Fruit fly (Drosophila melanogaster) whole organism, embryonic: ENCODE data around the gene CG46387.

Experiments
- Ada2b ChIP-seq: fragments of 200-800 bp; sonication (Bioruptor generic); IDR thresholded peaks from 2 replicates; pipeline ENCODE4 v1.3.6; 2022; ENCODE audit warnings: missing biosample characterization, missing genetic modification characterization
- BEAF-32 ChIP-seq: fragments of 200-800 bp; sonication (Bioruptor generic); optimal IDR thresholded peaks from 3 replicates; lab custom pipeline; 2017; ENCODE audit warnings: missing biosample characterization, missing genetic modification characterization, mild to moderate bottlenecking, moderate library complexity, missing genetic modification reagents
- Blimp-1 ChIP-seq: fragments of 200-800 bp; sonication (Bioruptor generic); optimal IDR thresholded peaks from 3 replicates; lab custom pipeline; 2018; ENCODE audit warnings: missing biosample characterization, missing genetic modification characterization, mild to moderate bottlenecking, moderate library complexity, missing genetic modification reagents
- BtbVII ChIP-seq: fragments of 200-800 bp; sonication (Bioruptor generic); optimal IDR thresholded peaks from 3 replicates; lab custom pipeline; 2017; ENCODE audit warnings: missing biosample characterization, mild to moderate bottlenecking, missing genetic modification characterization
- CG11504 ChIP-seq: fragments of 200-800 bp; sonication (Bioruptor generic); optimal IDR thresholded peaks from 3 replicates; lab custom pipeline; 2019; ENCODE audit warnings: missing biosample characterization, mild to moderate bottlenecking, missing genetic modification characterization, moderate library complexity
- CG12659 ChIP-seq: fragments of 200-800 bp; sonication (Bioruptor generic); optimal IDR thresholded peaks from 3 replicates; lab custom pipeline; 2017; ENCODE audit warnings: mild to moderate bottlenecking, missing biosample characterization, missing genetic modification reagents, missing genetic modification characterization
- CG13296 ChIP-seq: fragments of 200-800 bp; sonication (Bioruptor generic); optimal IDR thresholded peaks from 3 replicates; lab custom pipeline; 2018; ENCODE audit warnings: missing biosample characterization, mild to moderate bottlenecking, missing genetic modification characterization
- CG14965 ChIP-seq: fragments of 200-800 bp; sonication (Bioruptor generic); optimal IDR thresholded peaks from 2 replicates; lab custom pipeline; 2016; ENCODE audit warnings: missing biosample characterization, missing genetic modification characterization, borderline replicate concordance
- CG1602 ChIP-seq: fragments of 200-800 bp; sonication (Bioruptor generic); optimal IDR thresholded peaks from 3 replicates; lab custom pipeline; 2016; ENCODE audit warnings: missing biosample characterization, missing genetic modification characterization
- CG2889 ChIP-seq: fragments of 200-800 bp; sonication (Bioruptor generic); IDR thresholded peaks from 3 replicates; pipeline ENCODE4 v1.3.6; 2022; ENCODE audit warnings: missing biosample characterization, missing genetic modification characterization
- CG3163 ChIP-seq: fragments of 200-800 bp; sonication (Bioruptor generic); optimal IDR thresholded peaks from 3 replicates; lab custom pipeline; 2016; ENCODE audit warnings: missing biosample characterization, missing genetic modification characterization
- CG3281 ChIP-seq: fragments of 200-800 bp; sonication (Bioruptor generic); optimal IDR thresholded peaks from 3 replicates; lab custom pipeline; 2017; ENCODE audit warnings: missing biosample characterization, mild to moderate bottlenecking, missing genetic modification characterization
- CG4360 ChIP-seq: fragments of 200-800 bp; sonication (Bioruptor generic); IDR thresholded peaks from 2 replicates; pipeline ENCODE4 v1.3.6; 2022; ENCODE audit warnings: missing biosample characterization, missing genetic modification characterization
- CG43689 ChIP-seq: fragments of 200-800 bp; sonication (Bioruptor generic); IDR thresholded peaks from 2 replicates; pipeline ENCODE4 v1.3.6; 2022; ENCODE audit warnings: missing biosample characterization, missing genetic modification characterization
- CG4854 ChIP-seq: fragments of 200-800 bp; sonication (Bioruptor generic); optimal IDR thresholded peaks from 2 replicates; lab custom pipeline; 2016; ENCODE audit warnings: missing biosample characterization, missing genetic modification characterization, inconsistent platforms
- CG6175 ChIP-seq: fragments of 200-800 bp; sonication (Bioruptor generic); IDR thresholded peaks from 3 replicates; pipeline ENCODE4 v1.3.6; 2022; ENCODE audit warnings: missing biosample characterization, missing genetic modification characterization
- CG7372 ChIP-seq: fragments of 200-800 bp; sonication (Bioruptor generic); IDR thresholded peaks from 2 replicates; pipeline ENCODE4 v1.3.6; 2022; ENCODE audit warnings: missing biosample characterization, missing genetic modification characterization
- CG7928 ChIP-seq: fragments of 200-800 bp; sonication (Bioruptor generic); optimal IDR thresholded peaks from 2 replicates; lab custom pipeline; 2017; ENCODE audit warnings: missing biosample characterization, mild to moderate bottlenecking, missing genetic modification characterization
- CG8359 ChIP-seq: fragments of 200-800 bp; sonication (Bioruptor generic); optimal IDR thresholded peaks from 2 replicates; lab custom pipeline; 2017; ENCODE audit warnings: missing biosample characterization, mild to moderate bottlenecking, missing genetic modification characterization, borderline replicate concordance
- CG8944 ChIP-seq: fragments of 200-800 bp; sonication (Bioruptor generic); optimal IDR thresholded peaks from 3 replicates; lab custom pipeline; 2016; ENCODE audit warnings: missing biosample characterization, missing genetic modification characterization
- CG9932 ChIP-seq: fragments of 200-800 bp; sonication (Bioruptor generic); IDR thresholded peaks from 2 replicates; pipeline ENCODE4 v1.3.6; 2022; ENCODE audit warnings: missing biosample characterization, missing genetic modification characterization
- D19A ChIP-seq: fragments of 200-800 bp; optimal IDR thresholded peaks from 3 replicates; lab custom pipeline; 2019; ENCODE audit warnings: missing biosample characterization, mild to moderate bottlenecking, missing genetic modification characterization, moderate library complexity
- Dad ChIP-seq: fragments of 200-800 bp; sonication (Bioruptor generic); optimal IDR thresholded peaks from 3 replicates; lab custom pipeline; 2016; ENCODE audit warnings: missing biosample characterization, missing genetic modification characterization
- Dip3 ChIP-seq: fragments of 200-800 bp; sonication (Bioruptor generic); optimal IDR thresholded peaks from 3 replicates; lab custom pipeline; 2016; ENCODE audit warnings: missing biosample characterization, missing genetic modification characterization
- Ets65A ChIP-seq: fragments of 200-800 bp; sonication (Bioruptor generic); peaks from one replicate; lab custom pipeline; 2016; ENCODE audit warnings: missing biosample characterization, missing genetic modification characterization
- Ets97D ChIP-seq: fragments of 200-800 bp; sonication (Bioruptor generic); optimal IDR thresholded peaks from 3 replicates; lab custom pipeline; 2016; ENCODE audit warnings: missing biosample characterization, missing genetic modification characterization
- Gug ChIP-seq: fragments of 200-800 bp; sonication (Bioruptor generic); IDR thresholded peaks from 4 replicates; pipeline ENCODE4 v1.3.6; 2022; ENCODE audit warnings: missing biosample characterization, missing genetic modification characterization
- Rfx ChIP-seq: fragments of 200-800 bp; sonication (Bioruptor generic); IDR thresholded peaks from 2 replicates; pipeline ENCODE4 v1.3.6; 2022; ENCODE audit warnings: missing biosample characterization, missing genetic modification characterization
- amos ChIP-seq: fragments of 200-800 bp; sonication (Bioruptor generic); IDR thresholded peaks from 2 replicates; pipeline ENCODE4 v1.3.6; 2022; ENCODE audit warnings: missing biosample characterization, missing genetic modification characterization; ENCODE audit not compliant: partially characterized antibody
- ato ChIP-seq: fragments of 200-800 bp; sonication (Bioruptor generic); IDR thresholded peaks from 2 replicates; pipeline ENCODE4 v1.3.6; 2022; ENCODE audit warnings: missing biosample characterization, missing genetic modification characterization; ENCODE audit not compliant: partially characterized antibody
- bab2 ChIP-seq: fragments of 200-800 bp; sonication (Bioruptor generic); optimal IDR thresholded peaks from 2 replicates; lab custom pipeline; 2016; ENCODE audit warnings: missing biosample characterization, missing genetic modification characterization
- bigmax ChIP-seq: fragments of 200-800 bp; sonication (Bioruptor generic); optimal IDR thresholded peaks from 2 replicates; lab custom pipeline; 2018; ENCODE audit warnings: missing biosample characterization, mild to moderate bottlenecking, missing genetic modification characterization
- chm ChIP-seq: fragments of 200-800 bp; sonication (Bioruptor generic); IDR thresholded peaks from 2 replicates; pipeline ENCODE4 v1.3.6; 2022; ENCODE audit warnings: missing biosample characterization, missing genetic modification characterization
- crol ChIP-seq: fragments of 200-800 bp; sonication (Bioruptor generic); IDR thresholded peaks from 2 replicates; pipeline ENCODE4 v1.3.6; 2022; ENCODE audit warnings: missing biosample characterization, missing genetic modification characterization
- crp ChIP-seq, 2 experiments: fragments of 200-800 bp; sonication (Bioruptor generic); optimal IDR thresholded peaks; 2 replicates in 1 of 2; 3 replicates in 1 of 2; lab custom pipeline; 2017; ENCODE audit warnings: missing biosample characterization in 2 of 2, missing genetic modification characterization in 2 of 2, mild to moderate bottlenecking in 1 of 2, moderate library complexity in 1 of 2
- insv ChIP-seq, 2 experiments: fragments of 200-800 bp; sonication (Bioruptor generic); optimal IDR thresholded peaks; 3 replicates each; lab custom pipeline; 2016 to 2018; ENCODE audit warnings: missing biosample characterization in 2 of 2, missing genetic modification characterization in 2 of 2
- jigr1 ChIP-seq: fragments of 200-800 bp; sonication (Bioruptor generic); IDR thresholded peaks from 3 replicates; pipeline ENCODE4 v1.3.6; 2022; ENCODE audit warnings: missing biosample characterization, missing genetic modification characterization
- klu ChIP-seq: fragments of 200-800 bp; sonication (Bioruptor generic); IDR thresholded peaks from 2 replicates; pipeline ENCODE4 v1.3.6; 2022; ENCODE audit warnings: missing biosample characterization, missing genetic modification characterization
- lilli ChIP-seq: fragments of 200-800 bp; sonication (Bioruptor generic); optimal IDR thresholded peaks from 3 replicates; lab custom pipeline; 2016; ENCODE audit warnings: missing biosample characterization, missing genetic modification characterization
- onecut ChIP-seq: fragments of 200-800 bp; sonication (Bioruptor generic); IDR thresholded peaks from 2 replicates; pipeline ENCODE4 v1.3.6; 2022; ENCODE audit warnings: missing biosample characterization, missing genetic modification characterization
- org-1 ChIP-seq: fragments of 200-800 bp; sonication (Bioruptor generic); optimal IDR thresholded peaks from 2 replicates; lab custom pipeline; 2017; ENCODE audit warnings: missing biosample characterization, missing genetic modification characterization
- otp ChIP-seq: fragments of 200-800 bp; sonication (Bioruptor generic); IDR thresholded peaks from 3 replicates; pipeline ENCODE4, ENCODE4 v1.3.6; 2022; ENCODE audit warnings: missing biosample characterization, missing genetic modification characterization
- pros ChIP-seq: fragments of 200-800 bp; sonication (Bioruptor generic); optimal IDR thresholded peaks from 3 replicates; lab custom pipeline; 2019; ENCODE audit warnings: missing biosample characterization, mild to moderate bottlenecking, missing genetic modification characterization, moderate library complexity
- psq ChIP-seq: fragments of 200-800 bp; sonication (Bioruptor generic); optimal IDR thresholded peaks from 2 replicates; lab custom pipeline; 2017; ENCODE audit warnings: missing biosample characterization, missing genetic modification characterization
- pum ChIP-seq: fragments of 200-800 bp; sonication (Bioruptor generic); optimal IDR thresholded peaks from 2 replicates; lab custom pipeline; 2016; ENCODE audit warnings: missing biosample characterization, missing genetic modification characterization
- pzg ChIP-seq: fragments of 200-800 bp; sonication (Bioruptor generic); optimal IDR thresholded peaks from 3 replicates; lab custom pipeline; 2018; ENCODE audit warnings: missing biosample characterization, mild to moderate bottlenecking, missing genetic modification characterization, moderate library complexity
- shn ChIP-seq: fragments of 200-800 bp; sonication (Bioruptor generic); optimal IDR thresholded peaks from 3 replicates; lab custom pipeline; 2016; ENCODE audit warnings: missing biosample characterization, missing genetic modification characterization
- tup ChIP-seq: fragments of 200-800 bp; sonication (Bioruptor generic); optimal IDR thresholded peaks from 2 replicates; lab custom pipeline; 2016; ENCODE audit warnings: missing biosample characterization, mild to moderate bottlenecking, missing genetic modification characterization, moderate library complexity
- zen2 ChIP-seq: fragments of 200-800 bp; sonication (Bioruptor generic); IDR thresholded peaks from 3 replicates; pipeline ENCODE4 v1.3.6; 2022; ENCODE audit warnings: missing biosample characterization, missing genetic modification characterization; ENCODE audit not compliant: partially characterized antibody
- zfh1 ChIP-seq: fragments of 200-800 bp; sonication (Bioruptor generic); IDR thresholded peaks from 3 replicates; pipeline ENCODE4 v1.3.6; 2022; ENCODE audit warnings: missing biosample characterization, missing genetic modification characterization

Gene CG46387

dm6 chr3L:9864275-9865052 lies 34.0 kb upstream of the CG46387 start, which contains the start of the genes iPLA2-VIA and Ciz1 (continued):
- TF ChIP-seq Blimp-1 (GFP tag; lab: Kevin White, UChicago), result no peak
- TF ChIP-seq bigmax, result no peak
- no peak for TF ChIP-seq CG6175
- peak; percentile 28 for TF ChIP-seq bab2 (GFP tag; lab: Kevin White, UChicago)
- TF ChIP-seq tup (GFP tag; lab: Kevin White, UChicago), result no peak
- peak in 1 of 2 experiments; percentile 14 for TF ChIP-seq insv (GFP tag; optimal IDR thresholded peaks at IDR 0.05; lab: Kevin White, UChicago)
- TF ChIP-seq zfh1 (GFP tag; lab: Robert Waterston, UW), result no peak
- TF ChIP-seq CG4360 (GFP tag; lab: Robert Waterston, UW), result no peak
- TF ChIP-seq shn (GFP tag; lab: Kevin White, UChicago), result no peak
- TF ChIP-seq Dip3 (GFP tag; lab: Kevin White, UChicago), result no peak
- TF ChIP-seq Gug (GFP tag; lab: Robert Waterston, UW), result 0 out of 4 replicates have a peak, but pooled peaks have one; percentile 8
- peak; percentile 8 for TF ChIP-seq CG1602
- TF ChIP-seq pum (GFP tag; lab: Kevin White, UChicago), result peak; percentile 45
- TF ChIP-seq pzg, result peak; percentile 79
- TF ChIP-seq BEAF-32, result peak; percentile 92
- TF ChIP-seq jigr1 (GFP tag; lab: Robert Waterston, UW), result no peak
- TF ChIP-seq onecut, result peak; percentile 92
- TF ChIP-seq crol (GFP tag; lab: Robert Waterston, UW), result no peak
- TF ChIP-seq lilli (GFP tag; lab: Kevin White, UChicago), result peak; percentile 7
- no peak for TF ChIP-seq CG14965 (GFP tag; lab: Kevin White, UChicago)
- TF ChIP-seq pros, result no peak
- no peak for TF ChIP-seq Ada2b (GFP tag; lab: Robert Waterston, UW)
- no peak for TF ChIP-seq Dad (GFP tag; lab: Kevin White, UChicago)
- no peak; the same call in 1 of the 2 replicates for TF ChIP-seq CG9932
- no peak for TF ChIP-seq CG3281 (GFP tag; lab: Kevin White, UChicago)
- TF ChIP-seq crp (GFP tag; optimal IDR thresholded peaks at IDR 0.05; lab: Kevin White, UChicago), result no peak
- 0 out of 2 replicates have a peak, but pooled peaks have one; percentile 9 for TF ChIP-seq ato (GFP tag; lab: Robert Waterston, UW)
- TF ChIP-seq CG13296 (GFP tag; lab: Kevin White, UChicago), result no peak
- peak; percentile 94 for TF ChIP-seq Ets65A
- no peak for TF ChIP-seq CG3163 (GFP tag; lab: Kevin White, UChicago)
- TF ChIP-seq CG2889, result no peak
- no peak; the same call in 2 of the 3 replicates for TF ChIP-seq zen2 (GFP tag; lab: Robert Waterston, UW)
- TF ChIP-seq Ets97D (GFP tag; lab: Kevin White, UChicago), result peak; percentile 62
- TF ChIP-seq chm (GFP tag; lab: Robert Waterston, UW), result no peak
- no peak for TF ChIP-seq CG7372 (GFP tag; lab: Robert Waterston, UW)
- TF ChIP-seq D19A (tag; lab: Kevin White, UChicago), result no peak
- no peak for TF ChIP-seq BtbVII (GFP tag; lab: Kevin White, UChicago)
- no peak for TF ChIP-seq CG8944
- no peak for TF ChIP-seq psq
- TF ChIP-seq CG7928 (GFP tag; lab: Kevin White, UChicago), result no peak
- TF ChIP-seq amos (GFP tag; lab: Robert Waterston, UW), result peak; percentile 71; the same call in 1 of the 2 replicates
- no peak for TF ChIP-seq CG11504
- TF ChIP-seq Rfx (GFP tag; lab: Robert Waterston, UW), result no peak
- no peak for TF ChIP-seq otp (GFP tag; lab: Robert Waterston, UW)
- TF ChIP-seq org-1, result no peak
- peak; percentile 84 for TF ChIP-seq CG12659 (GFP tag; lab: Kevin White, UChicago)
- no peak for TF ChIP-seq CG8359 (GFP tag; lab: Kevin White, UChicago)
- no peak for TF ChIP-seq klu
- no peak for TF ChIP-seq CG4854 (GFP tag; lab: Kevin White, UChicago)
- no peak for TF ChIP-seq CG43689 (GFP tag; lab: Robert Waterston, UW)
